Fruit fly (Drosophila melanogaster) whole organism, embryonic: Measurements from ENCODE around the gene AGO2.

Experiments
- Adf1 ChIP-seq: fragments of 200-800 bp; sonication (Bioruptor generic); IDR thresholded peaks from 2 replicates; pipeline ENCODE4 v1.3.6; 2022; ENCODE audit warnings: missing biosample characterization, missing genetic modification characterization
- Asciz ChIP-seq: fragments of 200-800 bp; sonication (Bioruptor generic); optimal IDR thresholded peaks from 2 replicates; lab custom pipeline; 2017; ENCODE audit warnings: missing biosample characterization, mild to moderate bottlenecking, missing genetic modification characterization, missing genetic modification reagents
- Awh ChIP-seq: fragments of 200-800 bp; sonication (Bioruptor generic); IDR thresholded peaks from 2 replicates; pipeline ENCODE4, ENCODE4 v1.3.6; 2022; ENCODE audit warnings: missing biosample characterization, missing genetic modification characterization
- BtbVII ChIP-seq: fragments of 200-800 bp; sonication (Bioruptor generic); optimal IDR thresholded peaks from 3 replicates; lab custom pipeline; 2017; ENCODE audit warnings: missing biosample characterization, mild to moderate bottlenecking, missing genetic modification characterization
- CG10565 ChIP-seq: fragments of 200-800 bp; sonication (Bioruptor generic); optimal IDR thresholded peaks from 3 replicates; lab custom pipeline; 2016; ENCODE audit warnings: missing biosample characterization, mild to moderate bottlenecking, missing genetic modification characterization
- CG11247 ChIP-seq: fragments of 200-800 bp; sonication (Bioruptor generic); IDR thresholded peaks from 2 replicates; pipeline ENCODE4 v1.3.6; 2022; ENCODE audit warnings: missing biosample characterization, missing genetic modification characterization
- CG11695 ChIP-seq: fragments of 200-800 bp; sonication (Bioruptor generic); IDR thresholded peaks from 3 replicates; pipeline ENCODE4 v1.3.6; 2022; ENCODE audit warnings: missing biosample characterization, missing genetic modification characterization
- CG14014 ChIP-seq: fragments of 200-800 bp; sonication (Bioruptor generic); IDR thresholded peaks from 2 replicates; pipeline ENCODE4 v1.3.6; 2022; ENCODE audit warnings: missing biosample characterization, missing genetic modification characterization
- CG14667 ChIP-seq: fragments of 200-800 bp; sonication (Bioruptor generic); IDR thresholded peaks from 2 replicates; pipeline ENCODE4 v1.3.6; 2022; ENCODE audit warnings: missing biosample characterization, missing genetic modification characterization
- CG1647 ChIP-seq: fragments of 200-800 bp; sonication (Bioruptor generic); optimal IDR thresholded peaks from 3 replicates; lab custom pipeline; 2016; ENCODE audit warnings: missing biosample characterization, missing genetic modification characterization
- CG16863 ChIP-seq: fragments of 200-800 bp; sonication (Bioruptor generic); optimal IDR thresholded peaks from 3 replicates; lab custom pipeline; 2016; ENCODE audit warnings: missing biosample characterization, missing genetic modification characterization
- CG3838 ChIP-seq: fragments of 200-800 bp; sonication (Bioruptor generic); optimal IDR thresholded peaks from 3 replicates; lab custom pipeline; 2016; ENCODE audit warnings: missing biosample characterization, missing genetic modification characterization
- CG43689 ChIP-seq: fragments of 200-800 bp; sonication (Bioruptor generic); IDR thresholded peaks from 2 replicates; pipeline ENCODE4 v1.3.6; 2022; ENCODE audit warnings: missing biosample characterization, missing genetic modification characterization
- CG4424 ChIP-seq: fragments of 200-800 bp; sonication (Bioruptor generic); optimal IDR thresholded peaks from 3 replicates; lab custom pipeline; 2016; ENCODE audit warnings: missing biosample characterization, missing genetic modification characterization
- CG4617 ChIP-seq: fragments of 200-800 bp; sonication (Bioruptor generic); optimal IDR thresholded peaks from 3 replicates; lab custom pipeline; 2016; ENCODE audit warnings: missing biosample characterization, missing genetic modification characterization, borderline replicate concordance
- CG4707 ChIP-seq: fragments of 200-800 bp; sonication (Bioruptor generic); optimal IDR thresholded peaks from 2 replicates; lab custom pipeline; 2018; ENCODE audit warnings: missing biosample characterization, mild to moderate bottlenecking, missing genetic modification characterization, moderate library complexity
- CG5180 ChIP-seq: fragments of 200-800 bp; sonication (Bioruptor generic); optimal IDR thresholded peaks from 3 replicates; lab custom pipeline; 2017; ENCODE audit warnings: missing biosample characterization, missing genetic modification characterization, mild to moderate bottlenecking, moderate library complexity, missing genetic modification reagents
- CG6813 ChIP-seq: fragments of 200-800 bp; sonication (Bioruptor generic); optimal IDR thresholded peaks from 2 replicates; lab custom pipeline; 2017; ENCODE audit warnings: missing biosample characterization, missing genetic modification characterization, mild to moderate bottlenecking, moderate library complexity, missing genetic modification reagents
- CG6854 ChIP-seq: fragments of 200-800 bp; sonication (Bioruptor generic); optimal IDR thresholded peaks from 3 replicates; lab custom pipeline; 2017; ENCODE audit warnings: missing biosample characterization, mild to moderate bottlenecking, missing genetic modification characterization
- CG7745 ChIP-seq: fragments of 200-800 bp; sonication (Bioruptor generic); optimal IDR thresholded peaks from 2 replicates; lab custom pipeline; 2018; ENCODE audit warnings: missing biosample characterization, mild to moderate bottlenecking, missing genetic modification characterization, moderate library complexity
- CG8478 ChIP-seq: fragments of >200 bp; optimal IDR thresholded peaks from 2 replicates; lab custom pipeline; 2018
- CG9215 ChIP-seq: fragments of 200-800 bp; sonication (Bioruptor generic); IDR thresholded peaks from 2 replicates; pipeline ENCODE4 v1.3.6; 2022; ENCODE audit warnings: missing biosample characterization, missing genetic modification characterization
- Deaf1 ChIP-seq: fragments of 200-800 bp; optimal IDR thresholded peaks from 3 replicates; lab custom pipeline; 2019; ENCODE audit warnings: missing biosample characterization, mild to moderate bottlenecking, missing genetic modification characterization, moderate library complexity
- Ets65A ChIP-seq: fragments of 200-800 bp; sonication (Bioruptor generic); peaks from one replicate; lab custom pipeline; 2016; ENCODE audit warnings: missing biosample characterization, missing genetic modification characterization
- Gsc ChIP-seq: fragments of 200-800 bp; sonication (Bioruptor generic); IDR thresholded peaks from 2 replicates; pipeline ENCODE4 v1.3.6; 2022; ENCODE audit warnings: missing biosample characterization, missing genetic modification characterization
- Gug ChIP-seq: fragments of 200-800 bp; sonication (Bioruptor generic); IDR thresholded peaks from 4 replicates; pipeline ENCODE4 v1.3.6; 2022; ENCODE audit warnings: missing biosample characterization, missing genetic modification characterization
- Hand ChIP-seq: fragments of 200-800 bp; sonication (Bioruptor generic); optimal IDR thresholded peaks from 2 replicates; lab custom pipeline; 2017; ENCODE audit warnings: mild to moderate bottlenecking, missing biosample characterization, missing genetic modification reagents, missing genetic modification characterization
- Hey ChIP-seq: fragments of 200-800 bp; sonication (Bioruptor generic); optimal IDR thresholded peaks from 3 replicates; lab custom pipeline; 2018; ENCODE audit warnings: missing biosample characterization, mild to moderate bottlenecking, missing genetic modification characterization
- HmgZ ChIP-seq: fragments of 200-800 bp; sonication (Bioruptor generic); optimal IDR thresholded peaks from 2 replicates; lab custom pipeline; 2018; ENCODE audit warnings: missing biosample characterization, mild to moderate bottlenecking, missing genetic modification characterization
- Hmr ChIP-seq: fragments of 200-800 bp; sonication (Bioruptor generic); optimal IDR thresholded peaks from 3 replicates; lab custom pipeline; 2017; ENCODE audit warnings: mild to moderate bottlenecking, missing biosample characterization, missing genetic modification reagents, missing genetic modification characterization
- Oli ChIP-seq: fragments of 200-800 bp; sonication (Bioruptor generic); optimal IDR thresholded peaks from 2 replicates; lab custom pipeline; 2018; ENCODE audit warnings: missing biosample characterization, mild to moderate bottlenecking, missing genetic modification characterization, moderate library complexity
- Spps ChIP-seq: fragments of 200-800 bp; sonication (Bioruptor generic); optimal IDR thresholded peaks from 2 replicates; lab custom pipeline; 2018; ENCODE audit warnings: missing biosample characterization, mild to moderate bottlenecking, missing genetic modification characterization
- Ssrp ChIP-seq: fragments of 200-800 bp; sonication (Bioruptor generic); optimal IDR thresholded peaks from 2 replicates; lab custom pipeline; 2018; ENCODE audit warnings: missing biosample characterization, mild to moderate bottlenecking, missing genetic modification characterization, moderate library complexity
- Xrp1 ChIP-seq: fragments of 200-800 bp; sonication (Bioruptor generic); IDR thresholded peaks from 2 replicates; pipeline ENCODE4 v1.3.6; 2022; ENCODE audit warnings: missing biosample characterization, missing genetic modification characterization
- cas ChIP-seq: fragments of 200-800 bp; sonication (Bioruptor generic); IDR thresholded peaks from 2 replicates; pipeline ENCODE4 v1.3.6; 2022; ENCODE audit warnings: missing biosample characterization, missing genetic modification characterization
- chif ChIP-seq, 2 experiments: fragments of 200-800 bp; sonication (Bioruptor generic); optimal IDR thresholded peaks; 3 replicates each; lab custom pipeline; 2016; ENCODE audit warnings: missing biosample characterization in 2 of 2, missing genetic modification characterization in 2 of 2
- disco-r ChIP-seq: fragments of 200-800 bp; sonication (Bioruptor generic); optimal IDR thresholded peaks from 2 replicates; lab custom pipeline; 2016; ENCODE audit warnings: missing biosample characterization, missing genetic modification characterization
- esg ChIP-seq: fragments of 200-800 bp; sonication (Bioruptor generic); conservative IDR thresholded peaks from 2 replicates; pipeline ENCODE4 v1.3.6; 2022; ENCODE audit warnings: missing biosample characterization, missing genetic modification characterization
- fd3F ChIP-seq: fragments of 200-800 bp; sonication (Bioruptor generic); optimal IDR thresholded peaks from 2 replicates; lab custom pipeline; 2018; ENCODE audit warnings: missing biosample characterization, mild to moderate bottlenecking, missing genetic modification characterization, moderate library complexity
- fu2 ChIP-seq: fragments of 200-800 bp; sonication (Bioruptor generic); optimal IDR thresholded peaks from 2 replicates; lab custom pipeline; 2016; ENCODE audit warnings: missing biosample characterization, missing genetic modification characterization
- lab ChIP-seq: fragments of 200-800 bp; sonication (Bioruptor generic); optimal IDR thresholded peaks from 3 replicates; lab custom pipeline; 2017; ENCODE audit warnings: missing biosample characterization, missing genetic modification characterization, mild to moderate bottlenecking, moderate library complexity, missing genetic modification reagents
- lmd ChIP-seq: fragments of 200-800 bp; sonication (Bioruptor generic); IDR thresholded peaks from 2 replicates; pipeline ENCODE4 v1.3.6; 2022; ENCODE audit warnings: missing biosample characterization, missing genetic modification characterization
- maf-S ChIP-seq: fragments of 200-800 bp; sonication (Bioruptor generic); optimal IDR thresholded peaks from 2 replicates; lab custom pipeline; 2016; ENCODE audit warnings: missing biosample characterization, missing genetic modification characterization
- nmo ChIP-seq: fragments of 200-800 bp; sonication (Bioruptor generic); optimal IDR thresholded peaks from 2 replicates; lab custom pipeline; 2018; ENCODE audit warnings: missing biosample characterization, mild to moderate bottlenecking, missing genetic modification characterization, moderate library complexity
- p53 ChIP-seq: fragments of 200-800 bp; sonication (Bioruptor generic); optimal IDR thresholded peaks from 2 replicates; lab custom pipeline; 2016; ENCODE audit warnings: missing biosample characterization, missing genetic modification characterization
- psq ChIP-seq: fragments of 200-800 bp; sonication (Bioruptor generic); optimal IDR thresholded peaks from 2 replicates; lab custom pipeline; 2017; ENCODE audit warnings: missing biosample characterization, missing genetic modification characterization
- salm ChIP-seq: fragments of 200-800 bp; sonication (Bioruptor generic); optimal IDR thresholded peaks from 2 replicates; lab custom pipeline; 2018; ENCODE audit warnings: missing biosample characterization, mild to moderate bottlenecking, missing genetic modification characterization
- schlank ChIP-seq: fragments of 200-800 bp; sonication (Bioruptor generic); optimal IDR thresholded peaks from 2 replicates; lab custom pipeline; 2018; ENCODE audit warnings: missing biosample characterization, mild to moderate bottlenecking, missing genetic modification characterization
- sqz ChIP-seq: fragments of 200-800 bp; sonication (Bioruptor generic); optimal IDR thresholded peaks from 3 replicates; lab custom pipeline; 2018; ENCODE audit warnings: missing biosample characterization, mild to moderate bottlenecking, missing genetic modification characterization
- stc ChIP-seq: fragments of 200-800 bp; sonication (Bioruptor generic); IDR thresholded peaks from 2 replicates; pipeline ENCODE4 v1.3.6; 2022; ENCODE audit warnings: missing biosample characterization, missing genetic modification characterization
- tin ChIP-seq: fragments of 200-800 bp; sonication (Bioruptor generic); optimal IDR thresholded peaks from 3 replicates; lab custom pipeline; 2016; ENCODE audit warnings: missing biosample characterization, missing genetic modification characterization

AGO2 gene

DNA sequence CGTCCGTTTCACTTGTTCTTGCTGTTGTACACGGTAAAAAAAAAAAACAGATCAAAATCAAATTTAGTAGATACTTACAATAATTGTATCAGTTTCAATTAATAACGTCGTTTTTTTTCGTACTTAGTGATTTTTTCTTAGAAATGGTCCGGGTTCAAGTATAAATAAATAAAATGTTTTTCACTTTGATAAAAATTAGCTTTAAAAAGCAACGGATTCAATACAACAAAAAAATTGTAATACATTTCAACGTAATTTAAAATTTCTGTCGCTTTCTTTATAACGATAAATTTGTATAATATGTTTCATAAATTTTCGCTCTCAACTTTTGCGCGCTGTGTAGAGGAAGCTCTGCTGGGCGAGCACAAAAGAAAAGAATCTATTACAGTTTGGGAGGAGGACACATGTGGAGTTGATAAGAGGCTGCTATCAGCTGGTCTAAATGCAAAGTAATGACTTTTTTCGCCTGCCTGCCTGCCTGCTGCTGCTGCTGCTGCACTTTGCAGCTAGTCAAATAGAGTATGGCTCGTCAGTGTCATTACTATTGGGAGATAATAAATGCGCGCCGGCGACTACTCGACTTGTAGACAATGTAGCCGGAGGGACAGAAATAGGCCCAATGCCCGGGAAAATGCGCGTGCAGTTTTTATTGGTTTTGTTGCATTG is 15.9 kb upstream of the AGO2 start (continued):
- TF ChIP-seq lmd (GFP tag; lab: Robert Waterston, UW), result peak; percentile 67
- peak; percentile 16 for TF ChIP-seq fu2 (GFP tag; lab: Kevin White, UChicago)
- no peak for TF ChIP-seq Adf1 (GFP tag; lab: Robert Waterston, UW)
- peak; percentile 54 for TF ChIP-seq CG6854
- peak; percentile 76 for TF ChIP-seq Ssrp (tag; lab: Kevin White, UChicago)
- peak; percentile 73; the same call in 2 of the 3 replicates for TF ChIP-seq CG11695
- TF ChIP-seq sqz (GFP tag; lab: Kevin White, UChicago), result peak; percentile 32
- TF ChIP-seq CG14667 (GFP tag; lab: Robert Waterston, UW), result no peak
- peak; percentile 78 for TF ChIP-seq Oli (tag; lab: Kevin White, UChicago)
- peak; percentile 46 for TF ChIP-seq esg (GFP tag; lab: Robert Waterston, UW)
- peak; percentile 73 for TF ChIP-seq Hmr (GFP tag; lab: Kevin White, UChicago)
- TF ChIP-seq fd3F (GFP tag; lab: Kevin White, UChicago), result peak; percentile 7
- TF ChIP-seq CG11247 (GFP tag; lab: Robert Waterston, UW), result no peak
- TF ChIP-seq Deaf1 (tag; lab: Kevin White, UChicago), result peak; percentile 31
- peak; percentile 19 for TF ChIP-seq CG1647 (GFP tag; lab: Kevin White, UChicago)
- no peak for TF ChIP-seq salm (tag; lab: Kevin White, UChicago)
- TF ChIP-seq Ets65A (GFP tag; lab: Kevin White, UChicago), result no peak
- peak; percentile 47 for TF ChIP-seq CG16863 (GFP tag; lab: Kevin White, UChicago)
- TF ChIP-seq CG43689 (GFP tag; lab: Robert Waterston, UW), result no peak
- TF ChIP-seq Hey, result no peak
- peak; percentile 88 for TF ChIP-seq nmo (GFP tag; lab: Kevin White, UChicago)
- TF ChIP-seq schlank (tag; lab: Kevin White, UChicago), result no peak
- peak; percentile 35 for TF ChIP-seq Spps
- TF ChIP-seq Gsc, result no peak
- TF ChIP-seq chif (GFP tag; optimal IDR thresholded peaks at IDR 0.05; lab: Kevin White, UChicago), result peak; percentile 59 to 70
- TF ChIP-seq maf-S, result no peak
- TF ChIP-seq CG14014, result no peak
- peak; percentile 29 for TF ChIP-seq disco-r (GFP tag; lab: Kevin White, UChicago)
- TF ChIP-seq Asciz, result peak; percentile 75
- TF ChIP-seq cas (GFP tag; lab: Robert Waterston, UW), result no peak
- peak; percentile 62 for TF ChIP-seq stc (GFP tag; lab: Robert Waterston, UW)
- TF ChIP-seq HmgZ (tag; lab: Kevin White, UChicago), result no peak
- TF ChIP-seq CG9215 (GFP tag; lab: Robert Waterston, UW), result peak; percentile 26; the same call in 1 of the 2 replicates
- peak; percentile 7 for TF ChIP-seq BtbVII
- no peak for TF ChIP-seq CG8478 (lab: Kevin White, UChicago)
- TF ChIP-seq CG4424, result peak; percentile 77
- peak; percentile 68 for TF ChIP-seq lab (GFP tag; lab: Kevin White, UChicago)
- TF ChIP-seq CG7745 (tag; lab: Kevin White, UChicago), result no peak
- 0 out of 2 replicates have a peak, but pooled peaks have one; percentile 16 for TF ChIP-seq Awh (GFP tag; lab: Robert Waterston, UW)
- TF ChIP-seq p53 (GFP tag; lab: Kevin White, UChicago), result no peak
- peak; percentile 5 for TF ChIP-seq Hand (GFP tag; lab: Kevin White, UChicago)
- TF ChIP-seq CG5180, result peak; percentile 55
- TF ChIP-seq Xrp1 (GFP tag; lab: Robert Waterston, UW), result peak; percentile 65
- TF ChIP-seq CG4707 (GFP tag; lab: Kevin White, UChicago), result no peak
- no peak for TF ChIP-seq CG4617 (GFP tag; lab: Kevin White, UChicago)
- TF ChIP-seq tin (GFP tag; lab: Kevin White, UChicago), result peak; percentile 48
- 0 out of 4 replicates have a peak, but pooled peaks have one; percentile 14 for TF ChIP-seq Gug (GFP tag; lab: Robert Waterston, UW)
- no peak for TF ChIP-seq CG3838 (GFP tag; lab: Kevin White, UChicago)
- TF ChIP-seq CG6813 (GFP tag; lab: Kevin White, UChicago), result peak; percentile 24
- TF ChIP-seq psq, result no peak
- TF ChIP-seq CG10565 (GFP tag; lab: Kevin White, UChicago), result no peak
